Worm (Caenorhabditis elegans): ENCODE data around the gene clc-24.

- no peak for TF ChIP-seq athp-1 (tag; optimal IDR thresholded peaks at IDR 0.05)
- no peak for TF ChIP-seq efl-1 (GFP tag; optimal IDR thresholded peaks at IDR 0.05)
- TF ChIP-seq F55B11.4 (tag; optimal IDR thresholded peaks at IDR 0.05; ENCODE audit: borderline replicate concordance, insufficient read depth) = no peak
- no peak for TF ChIP-seq zfh-2 (GFP tag; conservative IDR thresholded peaks at IDR 0.05)
- TF ChIP-seq snpc-4 (GFP tag; optimal IDR thresholded peaks at IDR 0.05) = no peak
- no peak for TF ChIP-seq snpc-4 (tag; optimal IDR thresholded peaks at IDR 0.05)
Observed at ce11 chrIII:1020732-1021131, 10.9 kb downstream of the clc-24 start, which contains the start of gene clc-23.

Measured in whole organism, young adult.